Worm (Caenorhabditis elegans) whole organism, L4 larva: ENCODE measurements around the gene srt-11.

Source experiments
- F10B5.3 ChIP-seq: sonication (generic microtip); optimal IDR thresholded peaks from 2 replicates; lab custom pipeline; 2016; ENCODE audit warnings: mild to moderate bottlenecking, missing genetic modification characterization, missing compliant biosample characterization
- F37D6.2 ChIP-seq: sonication (generic microtip); optimal IDR thresholded peaks from 2 replicates; lab custom pipeline; 2016; ENCODE audit warnings: mild to moderate bottlenecking, missing genetic modification characterization, missing compliant biosample characterization
- F44E2.7 ChIP-seq: fragments of 200-800 bp; sonication (Bioruptor generic); IDR thresholded peaks from 2 replicates; pipeline ENCODE4 v2.1.2; 2022; ENCODE audit warnings: missing genetic modification characterization, missing compliant biosample characterization
- T26A8.4 ChIP-seq: fragments of 200-800 bp; sonication (Bioruptor generic); IDR thresholded peaks from 2 replicates; pipeline ENCODE4 v1.3.6; 2022; ENCODE audit warnings: missing genetic modification characterization, missing compliant biosample characterization
- Y105C5A.15 ChIP-seq: fragments of 200-800 bp; sonication (Bioruptor generic); IDR thresholded peaks from 2 replicates; pipeline ENCODE4 v1.3.6; 2022; ENCODE audit warnings: missing genetic modification characterization, missing compliant biosample characterization
- ZK337.2 ChIP-seq: fragments of 200-800 bp; sonication (Bioruptor generic); IDR thresholded peaks from 2 replicates; pipeline ENCODE4 v1.3.6; 2022; ENCODE audit warnings: missing genetic modification reagents, missing genetic modification characterization, missing compliant biosample characterization
- ceh-20 ChIP-seq: fragments of 200-800 bp; sonication (Bioruptor generic); IDR thresholded peaks from 2 replicates; pipeline ENCODE4 v1.3.6; 2022; ENCODE audit warnings: missing genetic modification reagents, missing genetic modification characterization, missing compliant biosample characterization
- ceh-28 ChIP-seq: fragments of 150-350 bp; optimal IDR thresholded peaks from 2 replicates; lab custom pipeline; 2014; ENCODE audit warnings: missing biosample characterization, missing genetic modification reagents, missing genetic modification characterization
- ceh-32 ChIP-seq: sonication (generic microtip); optimal IDR thresholded peaks from 2 replicates; lab custom pipeline; 2016; ENCODE audit warnings: mild to moderate bottlenecking, missing genetic modification characterization, missing compliant biosample characterization; ENCODE audit not compliant: poor library complexity
- ceh-44 ChIP-seq: fragments of 200-800 bp; sonication (Bioruptor generic); IDR thresholded peaks from 2 replicates; pipeline ENCODE4 v1.3.6; 2022; ENCODE audit warnings: missing genetic modification reagents, missing genetic modification characterization, missing compliant biosample characterization
- daf-12 ChIP-seq: fragments of 150-350 bp; optimal IDR thresholded peaks from 2 replicates; lab custom pipeline; 2014; ENCODE audit warnings: missing biosample characterization, missing genetic modification reagents, missing genetic modification characterization
- daf-16 ChIP-seq, 3 experiments: sonication (generic microtip); optimal IDR thresholded peaks; 2 replicates each; lab custom pipeline; 2016 to 2017; ENCODE audit warnings: missing genetic modification characterization in 3 of 3, missing genetic modification reagents in 3 of 3, mild to moderate bottlenecking in 2 of 3, missing compliant biosample characterization in 2 of 3, missing biosample characterization in 1 of 3, moderate library complexity in 1 of 3
- daf-19 ChIP-seq: fragments of 200-800 bp; sonication (Bioruptor generic); conservative IDR thresholded peaks from 2 replicates; pipeline ENCODE4 v1.3.6; 2022; ENCODE audit warnings: missing genetic modification characterization, missing compliant biosample characterization
- dmd-6 ChIP-seq: fragments of 200-800 bp; sonication (Bioruptor generic); IDR thresholded peaks from 2 replicates; pipeline ENCODE4 v1.3.6; 2022; ENCODE audit warnings: missing genetic modification reagents, missing genetic modification characterization, missing compliant biosample characterization
- dmd-9 ChIP-seq: fragments of 200-800 bp; sonication (Bioruptor generic); IDR thresholded peaks from 2 replicates; pipeline ENCODE4 v1.3.6; 2022; ENCODE audit warnings: missing genetic modification reagents, missing genetic modification characterization, missing compliant biosample characterization
- dpl-1 ChIP-seq: fragments of 150-350 bp; optimal IDR thresholded peaks from 2 replicates; lab custom pipeline; 2014; ENCODE audit warnings: missing biosample characterization, missing genetic modification reagents, missing genetic modification characterization
- duxl-1 ChIP-seq: sonication (generic microtip); optimal IDR thresholded peaks from 2 replicates; lab custom pipeline; 2016; ENCODE audit warnings: mild to moderate bottlenecking, missing genetic modification characterization, moderate library complexity, missing compliant biosample characterization; ENCODE audit not compliant: poor library complexity
- dve-1 ChIP-seq: sonication (generic microtip); optimal IDR thresholded peaks from 2 replicates; lab custom pipeline; 2017; ENCODE audit warnings: antibody characterized with exemption, mild to moderate bottlenecking, missing genetic modification characterization, missing compliant biosample characterization; ENCODE audit not compliant: insufficient read depth
- egl-43 ChIP-seq: fragments of 200-800 bp; sonication (Bioruptor generic); IDR thresholded peaks from 2 replicates; pipeline ENCODE4 v1.3.6; 2022; ENCODE audit warnings: missing genetic modification reagents, missing genetic modification characterization, missing compliant biosample characterization
- fkh-10 ChIP-seq: fragments of 150-350 bp; optimal IDR thresholded peaks from 2 replicates; lab custom pipeline; 2014; ENCODE audit warnings: missing biosample characterization, missing genetic modification reagents, missing genetic modification characterization
- fos-1 ChIP-seq: fragments of 150-350 bp; optimal IDR thresholded peaks from 2 replicates; lab custom pipeline; 2014; ENCODE audit warnings: missing biosample characterization, missing genetic modification characterization
- hif-1 ChIP-seq, 2 experiments: sonication (generic microtip); optimal IDR thresholded peaks; 2 replicates each; lab custom pipeline; 2016 to 2017; ENCODE audit warnings: missing compliant biosample characterization in 2 of 2, missing genetic modification characterization in 2 of 2, missing genetic modification reagents in 2 of 2, missing genotype in 2 of 2, mild to moderate bottlenecking in 1 of 2
- hlh-11 ChIP-seq: fragments of 200-800 bp; sonication (Bioruptor generic); optimal IDR thresholded peaks from 2 replicates; lab custom pipeline; 2018; ENCODE audit warnings: mild to moderate bottlenecking, missing genetic modification characterization, missing compliant biosample characterization
- hlh-30 ChIP-seq: sonication (generic microtip); optimal IDR thresholded peaks from 2 replicates; lab custom pipeline; 2017; ENCODE audit warnings: antibody characterized with exemption, mild to moderate bottlenecking, missing genetic modification characterization, missing compliant biosample characterization; ENCODE audit not compliant: insufficient read depth
- lim-7 ChIP-seq: fragments of 200-800 bp; sonication (Bioruptor generic); IDR thresholded peaks from 2 replicates; pipeline ENCODE4 v1.3.6; 2022; ENCODE audit warnings: missing genetic modification characterization, missing compliant biosample characterization
- lin-15B ChIP-seq: fragments of 150-350 bp; sonication (generic microtip); optimal IDR thresholded peaks from 3 replicates; lab custom pipeline; 2014; ENCODE audit warnings: missing biosample characterization, missing genetic modification characterization
- lin-29 ChIP-seq: fragments of 200-800 bp; sonication (Bioruptor generic); IDR thresholded peaks from 2 replicates; pipeline ENCODE4 v1.3.6; 2022; ENCODE audit warnings: missing genetic modification reagents, missing genetic modification characterization, missing compliant biosample characterization
- lin-38 ChIP-seq: fragments of 200-800 bp; sonication (Bioruptor generic); IDR thresholded peaks from 2 replicates; pipeline ENCODE4 v1.3.6; 2022; ENCODE audit warnings: missing genetic modification reagents, missing genetic modification characterization, missing compliant biosample characterization
- lsy-2 ChIP-seq, 2 experiments: fragments of 150-350 bp in 1 of 2; sonication (generic microtip) in 1 of 2; optimal IDR thresholded peaks; 2 replicates each; lab custom pipeline; 2014 to 2017; ENCODE audit warnings: missing biosample characterization in 2 of 2, missing genetic modification characterization in 2 of 2
- madf-5 ChIP-seq, 2 experiments: fragments of 200-800 bp; sonication (Bioruptor generic); IDR thresholded peaks; 2 replicates each; pipeline ENCODE4 v1.3.6; 2022; ENCODE audit warnings: missing compliant biosample characterization in 2 of 2, missing genetic modification characterization in 2 of 2
- mdl-1 ChIP-seq, 2 experiments: fragments of 150-350 bp in 1 of 2; sonication (generic microtip) in 1 of 2; optimal IDR thresholded peaks; 2 replicates each; lab custom pipeline; 2014 to 2017; ENCODE audit warnings: missing biosample characterization in 2 of 2, missing genetic modification characterization in 2 of 2
- mep-1 ChIP-seq: fragments of 150-350 bp; sonication (generic microtip); optimal IDR thresholded peaks from 3 replicates; lab custom pipeline; 2014; ENCODE audit warnings: missing biosample characterization, missing genetic modification characterization
- mes-2 ChIP-seq: sonication (generic microtip); optimal IDR thresholded peaks from 2 replicates; lab custom pipeline; 2016; ENCODE audit warnings: missing genotype, mild to moderate bottlenecking, missing genetic modification characterization, missing compliant biosample characterization; ENCODE audit not compliant: poor library complexity, severe bottlenecking
- nhr-11 ChIP-seq: fragments of 150-350 bp; optimal IDR thresholded peaks from 2 replicates; lab custom pipeline; 2014; ENCODE audit warnings: missing biosample characterization, missing genetic modification characterization
- nhr-42 ChIP-seq: fragments of 200-800 bp; sonication (Bioruptor generic); IDR thresholded peaks from 2 replicates; pipeline ENCODE4 v1.3.6; 2022; ENCODE audit warnings: missing genetic modification characterization, missing compliant biosample characterization
- nhr-48 ChIP-seq: sonication (generic microtip); optimal IDR thresholded peaks from 2 replicates; lab custom pipeline; 2016; ENCODE audit warnings: mild to moderate bottlenecking, missing genetic modification characterization, missing compliant biosample characterization
- nhr-6 ChIP-seq: fragments of 150-350 bp; optimal IDR thresholded peaks from 2 replicates; lab custom pipeline; 2014; ENCODE audit warnings: missing biosample characterization, missing genetic modification characterization
- nhr-76 ChIP-seq: fragments of 150-350 bp; optimal IDR thresholded peaks from 2 replicates; lab custom pipeline; 2014; ENCODE audit warnings: missing biosample characterization, missing genetic modification characterization
- php-3 ChIP-seq: fragments of 200-800 bp; sonication (Bioruptor generic); IDR thresholded peaks from 2 replicates; pipeline ENCODE4 v1.3.6; 2022; ENCODE audit warnings: missing genetic modification reagents, missing genetic modification characterization, missing compliant biosample characterization
- rbr-2 ChIP-seq: sonication (generic microtip); optimal IDR thresholded peaks from 2 replicates; lab custom pipeline; 2016; ENCODE audit warnings: missing genotype, missing genetic modification characterization, missing compliant biosample characterization
- set-16 ChIP-seq: fragments of 200-800 bp; sonication (Bioruptor generic); IDR thresholded peaks from 2 replicates; pipeline ENCODE4 v1.3.6; 2022; ENCODE audit warnings: missing genetic modification reagents, missing genetic modification characterization, missing compliant biosample characterization
- snpc-4 ChIP-seq: fragments of 150-350 bp; optimal IDR thresholded peaks from 2 replicates; lab custom pipeline; 2014; ENCODE audit warnings: missing biosample characterization, missing genetic modification characterization
- unc-39 ChIP-seq: sonication (generic microtip); optimal IDR thresholded peaks from 2 replicates; lab custom pipeline; 2017; ENCODE audit warnings: missing biosample characterization, missing genetic modification characterization
- unc-62 ChIP-seq, 3 experiments: fragments of 150-350 bp in 1 of 3; sonication (generic microtip); optimal IDR thresholded peaks in 2 of 3; peaks in 1 of 3; 1 replicate in 1 of 3; 2 replicates in 2 of 3; lab custom pipeline; 2014 to 2017; ENCODE audit warnings: missing biosample characterization in 3 of 3, missing genetic modification characterization in 3 of 3, missing genetic modification reagents in 3 of 3, missing genotype in 1 of 3
- vab-7 ChIP-seq: fragments of 200-800 bp; sonication (Bioruptor generic); IDR thresholded peaks from 2 replicates; pipeline ENCODE4 v1.3.6; 2022; ENCODE audit warnings: missing genetic modification reagents, missing genetic modification characterization, missing compliant biosample characterization
- zag-1 ChIP-seq: fragments of 150-350 bp; optimal IDR thresholded peaks from 2 replicates; lab custom pipeline; 2014; ENCODE audit warnings: missing biosample characterization, missing genetic modification characterization
- zfp-2 ChIP-seq: sonication (generic microtip); optimal IDR thresholded peaks from 2 replicates; lab custom pipeline; 2016; ENCODE audit warnings: mild to moderate bottlenecking, missing genetic modification characterization, missing compliant biosample characterization
- zip-2 ChIP-seq: fragments of 150-350 bp; optimal IDR thresholded peaks from 2 replicates; lab custom pipeline; 2014; ENCODE audit warnings: missing biosample characterization, missing genetic modification characterization
- ztf-7 ChIP-seq: fragments of 150-350 bp; optimal IDR thresholded peaks from 2 replicates; lab custom pipeline; 2014; ENCODE audit warnings: missing biosample characterization, missing genetic modification characterization

The srt-11 gene

DNA sequence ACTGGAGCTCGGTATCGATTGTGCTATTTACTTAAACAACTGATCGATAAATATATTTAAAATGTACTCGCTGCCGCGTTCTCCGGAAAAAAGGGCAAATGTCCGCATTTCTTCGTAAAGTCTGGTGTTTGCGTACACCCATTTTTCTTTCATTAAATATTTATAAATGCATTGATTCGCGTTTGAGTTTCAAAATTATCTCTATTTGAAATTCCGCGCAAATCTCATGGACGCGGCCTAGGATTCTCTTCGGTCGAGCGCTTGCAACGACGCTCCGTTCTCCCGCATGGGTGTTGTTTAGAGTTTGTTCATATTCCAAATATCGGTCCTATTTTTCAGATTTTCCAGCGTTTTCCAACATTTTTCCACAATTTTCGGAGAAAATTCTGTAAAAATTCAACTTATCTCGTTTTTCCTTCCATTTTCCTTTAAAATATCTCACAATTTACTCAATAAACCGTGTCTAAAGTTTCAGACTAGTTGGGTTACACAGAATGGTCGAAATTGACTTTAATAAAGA lies 10.8 kb upstream of the srt-11 start, which contains the start of gene eif-3.B (continued):
- TF ChIP-seq hlh-30 (tag; lab: Kevin White, UChicago) (peak; percentile 78), lin-29 (GFP tag; lab: Robert Waterston, UW) (no peak), daf-12 (tag; lab: Kevin White, UChicago) (no peak), rbr-2 (peak; percentile 83), fos-1 (no peak), mep-1 (tag; lab: Kevin White, UChicago) (peak; percentile 89), lin-38 (GFP tag; lab: Robert Waterston, UW) (peak; percentile 85), T26A8.4 (peak; percentile 90), unc-39 (tag; lab: Kevin White, UChicago) (no peak), nhr-76 (tag; lab: Kevin White, UChicago) (no peak), duxl-1 (tag; lab: Kevin White, UChicago) (peak; percentile 90), lsy-2 (tag; optimal IDR thresholded peaks at IDR 0.05; lab: Kevin White, UChicago) (peak; percentile 59 to 95), ceh-44 (GFP tag; lab: Robert Waterston, UW) (peak; percentile 70; the same call in 1 of the 2 replicates), snpc-4 (tag; lab: Kevin White, UChicago) (peak; percentile 50), set-16 (peak; percentile 23; the same call in 1 of the 2 replicates), nhr-11 (tag; lab: Kevin White, UChicago) (peak; percentile 83), nhr-48 (peak; percentile 63), ZK337.2 (peak; percentile 97), php-3 (GFP tag; lab: Robert Waterston, UW) (peak; percentile 41; the same call in 1 of the 2 replicates), ceh-28 (tag; lab: Kevin White, UChicago) (peak; percentile 7), Y105C5A.15 (GFP tag; lab: Robert Waterston, UW) (no peak), F37D6.2 (peak; percentile 79), ztf-7 (tag; lab: Kevin White, UChicago) (peak; percentile 81), unc-62 (GFP tag; optimal IDR thresholded peaks at IDR 0.05 in 1 of 2; lab: Kevin White, UChicago) (no peak), unc-62 (tag; optimal IDR thresholded peaks at IDR 0.05; lab: Kevin White, UChicago) (no peak), zip-2 (peak; percentile 55), dpl-1 (peak; percentile 98), mes-2 (tag; lab: Kevin White, UChicago) (peak; percentile 100), hif-1 (tag; optimal IDR thresholded peaks at IDR 0.05; lab: Kevin White, UChicago) (peak in 1 of 2 experiments; percentile 92), ceh-20 (peak; percentile 72; the same call in 1 of the 2 replicates), vab-7 (GFP tag; lab: Robert Waterston, UW) (peak; percentile 36; the same call in 1 of the 2 replicates), daf-19 (GFP tag; lab: Robert Waterston, UW) (peak; percentile 65; the same call in 1 of the 2 replicates), dve-1 (tag; lab: Kevin White, UChicago) (peak; percentile 97), dmd-6 (peak; percentile 77), mdl-1 (tag; optimal IDR thresholded peaks at IDR 0.05; lab: Kevin White, UChicago) (peak in 1 of 2 experiments; percentile 21), F10B5.3 (tag; lab: Kevin White, UChicago) (peak; percentile 72), fkh-10 (peak; percentile 67), egl-43 (peak; percentile 46; the same call in 1 of the 2 replicates), ceh-32 (tag; lab: Kevin White, UChicago) (peak; percentile 45), nhr-42 (GFP tag; lab: Robert Waterston, UW) (peak; percentile 88), zfp-2 (tag; lab: Kevin White, UChicago) (no peak), madf-5 (GFP tag; IDR thresholded peaks at IDR 0.05; lab: Robert Waterston, UW) (0 out of 4 replicates have a peak, but pooled peaks of 1 of the 2 experiments have one; percentile 18), lim-7 (GFP tag; lab: Robert Waterston, UW) (no peak), dmd-9 (GFP tag; lab: Robert Waterston, UW) (peak; percentile 85), hlh-11 (tag; lab: Kevin White, UChicago) (peak; percentile 80), zag-1 (no peak), nhr-6 (peak; percentile 92), lin-15B (peak; percentile 32), F44E2.7 (GFP tag; lab: Robert Waterston, UW) (no peak), daf-16 (GFP tag; optimal IDR thresholded peaks at IDR 0.05; lab: Kevin White, UChicago) (peak in 1 of 2 experiments; percentile 72), daf-16 (tag; optimal IDR thresholded peaks at IDR 0.05; lab: Kevin White, UChicago) (peak; percentile 46)
